Worm (Caenorhabditis elegans): ENCODE data around the gene F56D6.12.

ce11 chrIV:3864944-3865343, 43.0 kb upstream of the F56D6.12 start, which contains the start of gene aat-8:
- TF ChIP-seq ztf-29 (GFP tag; IDR thresholded peaks at IDR 0.05): no peak
- no peak for TF ChIP-seq tab-1 (GFP tag; IDR thresholded peaks at IDR 0.05)
- no peak for TF ChIP-seq ref-1 (GFP tag; conservative IDR thresholded peaks at IDR 0.05)
- TF ChIP-seq T22C8.4 (GFP tag; IDR thresholded peaks at IDR 0.05): no peak
- no peak for TF ChIP-seq med-1 (GFP tag; optimal IDR thresholded peaks at IDR 0.05; ENCODE audit: insufficient read depth)
- TF ChIP-seq ztf-23 (GFP tag; IDR thresholded peaks at IDR 0.05): no peak

Measured in whole organism, midembryonic.